Fruit fly (Drosophila melanogaster): ENCODE results near the gene CG32706.

- no peak for TF ChIP-seq CTCF (optimal IDR thresholded peaks at IDR 0.05)
- no peak for TF ChIP-seq CG8478 (optimal IDR thresholded peaks at IDR 0.05)
Observed at dm6 chrX:9119671-9120364, 32.9 kb downstream of the CG32706 start.
